Fruit fly (Drosophila melanogaster) Kc167 (cell line): ENCODE data around the gene Ipo9.

Experiments used
- Myc ChIP-seq: fragments of >200 bp; optimal IDR thresholded peaks from 2 replicates; lab custom pipeline; 2017; ENCODE audit warnings: missing external identifiers
- Sin3A ChIP-seq: fragments of >200 bp; optimal IDR thresholded peaks from 2 replicates; lab custom pipeline; 2018; ENCODE audit warnings: missing external identifiers
- h ChIP-seq: fragments of >200 bp; optimal IDR thresholded peaks from 3 replicates; lab custom pipeline; 2018; ENCODE audit warnings: missing external identifiers
- insv ChIP-seq: fragments of >200 bp; optimal IDR thresholded peaks from 3 replicates; lab custom pipeline; 2018; ENCODE audit warnings: missing external identifiers
- psq ChIP-seq: fragments of >200 bp; optimal IDR thresholded peaks from 2 replicates; lab custom pipeline; 2017; ENCODE audit warnings: missing external identifiers
- ttk ChIP-seq: sonication (Bioruptor generic); optimal IDR thresholded peaks from 2 replicates; lab custom pipeline; 2017; ENCODE audit warnings: missing external identifiers

DNA sequence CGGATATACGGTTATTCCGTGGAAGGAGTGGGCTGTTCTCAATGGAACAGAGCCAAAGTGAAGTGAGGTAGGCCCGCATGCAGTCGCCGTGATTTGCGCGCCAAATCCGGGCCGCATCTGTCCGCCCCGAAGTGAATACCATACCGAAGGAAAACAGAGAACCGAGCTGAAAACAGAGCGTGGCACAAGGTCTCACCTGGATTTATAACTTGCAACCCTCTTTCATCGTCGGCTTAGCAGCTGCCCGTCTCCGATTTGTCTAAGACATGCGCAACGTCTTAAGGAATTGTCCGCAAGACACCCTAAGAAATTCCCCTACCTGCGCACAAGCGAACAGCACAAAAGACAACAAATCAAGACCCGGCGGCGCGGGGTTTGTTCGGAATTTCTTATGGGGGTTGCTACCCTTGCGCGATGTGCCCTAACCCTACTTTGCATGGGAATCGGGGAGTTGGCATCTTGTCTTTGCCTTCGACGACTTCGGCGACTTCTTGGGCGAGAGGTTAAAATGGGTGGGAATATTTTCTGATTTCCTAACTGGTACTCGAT is 33.7 kb upstream of the Ipo9 start:
- TF ChIP-seq psq (no peak), ttk (lab: Kevin White, UChicago) (no peak), insv (lab: Kevin White, UChicago) (no peak), h (lab: Kevin White, UChicago) (no peak), Sin3A (no peak), Myc (lab: Kevin White, UChicago) (no peak)
